Fruit fly (Drosophila melanogaster): ENCODE results near the gene Myt1.

DNA sequence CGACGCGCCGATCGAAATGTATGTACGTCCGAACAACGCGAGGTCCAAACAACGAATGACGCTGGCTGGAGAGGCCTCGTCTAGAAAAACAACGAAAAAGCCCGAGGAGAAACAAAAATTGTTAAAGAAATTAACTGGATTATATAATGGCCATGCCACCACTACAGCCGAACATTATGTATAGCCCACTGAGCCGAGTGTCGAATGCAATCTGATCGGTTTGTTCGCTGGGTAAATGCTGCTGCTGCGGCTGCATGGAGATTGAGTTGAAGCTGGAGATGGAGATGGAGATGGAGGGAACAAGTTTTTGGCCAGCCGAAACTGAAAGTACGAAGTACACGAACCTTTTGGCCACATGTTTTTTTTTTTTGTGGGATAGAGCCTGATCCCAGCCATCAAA, 7.2 kb upstream of the Myt1 start, which contains the start of gene Cralbp:
- TF ChIP-seq CG17802 (tag; optimal IDR thresholded peaks at IDR 0.05) = no peak
- TF ChIP-seq Eip74EF (GFP tag; optimal IDR thresholded peaks at IDR 0.05) = no peak
- no peak for TF ChIP-seq crol (GFP tag; IDR thresholded peaks at IDR 0.05)
- TF ChIP-seq row (GFP tag; IDR thresholded peaks at IDR 0.05) = no peak
- no peak for TF ChIP-seq al (GFP tag; IDR thresholded peaks at IDR 0.05)
- no peak for TF ChIP-seq Ada2b (GFP tag; IDR thresholded peaks at IDR 0.05)
- TF ChIP-seq jumu (GFP tag; optimal IDR thresholded peaks at IDR 0.05) = no peak
- no peak for TF ChIP-seq gfzf (GFP tag; optimal IDR thresholded peaks at IDR 0.05)
- TF ChIP-seq CG17912 (GFP tag; optimal IDR thresholded peaks at IDR 0.05) = no peak
- no peak for TF ChIP-seq CG9932 (GFP tag; IDR thresholded peaks at IDR 0.05)
- TF ChIP-seq rib (GFP tag; IDR thresholded peaks at IDR 0.05) = no peak
- no peak for TF ChIP-seq ro (GFP tag; IDR thresholded peaks at IDR 0.05)
- no peak for TF ChIP-seq CG9437 (GFP tag; optimal IDR thresholded peaks at IDR 0.05)
- no peak for TF ChIP-seq Sin3A (optimal IDR thresholded peaks at IDR 0.05)

Measured in whole organism, embryonic.